Worm (Caenorhabditis elegans) whole organism, late embryonic: ENCODE data around the gene srx-54.

ENCODE experiments used
- ama-1 ChIP-seq: fragments of 150-350 bp; optimal IDR thresholded peaks from 2 replicates; lab custom pipeline; 2014
- ceh-48 ChIP-seq: sonication (generic microtip); optimal IDR thresholded peaks from 2 replicates; lab custom pipeline; 2016; ENCODE audit warnings: missing genetic modification characterization, inconsistent platforms, missing compliant biosample characterization
- nhr-11 ChIP-seq: fragments of 150-350 bp; optimal IDR thresholded peaks from 2 replicates; lab custom pipeline; 2014; ENCODE audit warnings: missing biosample characterization, missing genetic modification characterization
- sdc-2 ChIP-seq: sonication (generic microtip); optimal IDR thresholded peaks from 2 replicates; lab custom pipeline; 2016; ENCODE audit warnings: missing genotype, missing genetic modification characterization, missing compliant biosample characterization

ce11 chrV:17019690-17020089, 44.7 kb downstream of the srx-54 start, which contains the start of gene F49H6.17:
- TF ChIP-seq ama-1 (no peak), nhr-11 (tag; lab: Kevin White, UChicago) (no peak), ceh-48 (tag; lab: Kevin White, UChicago) (no peak), sdc-2 (tag; lab: Kevin White, UChicago) (no peak)
